Worm (Caenorhabditis elegans) whole organism, L4 larva: ENCODE data around the gene Y38E10A.34.

ENCODE experiments used
- D1046.2 ChIP-seq: fragments of 200-800 bp; sonication (Bioruptor generic); IDR thresholded peaks from 2 replicates; pipeline ENCODE4 v1.3.6; 2022; ENCODE audit warnings: missing genetic modification characterization, missing compliant biosample characterization
- F10B5.3 ChIP-seq: sonication (generic microtip); optimal IDR thresholded peaks from 2 replicates; lab custom pipeline; 2016; ENCODE audit warnings: mild to moderate bottlenecking, missing genetic modification characterization, missing compliant biosample characterization
- R02D3.7 ChIP-seq: fragments of 150-350 bp; sonication (generic microtip); optimal IDR thresholded peaks from 3 replicates; lab custom pipeline; 2014; ENCODE audit warnings: missing biosample characterization, missing genetic modification characterization
- T20F7.1 ChIP-seq: fragments of 200-800 bp; sonication (Bioruptor generic); optimal IDR thresholded peaks from 2 replicates; lab custom pipeline; 2018; ENCODE audit warnings: mild to moderate bottlenecking, missing genetic modification characterization, missing compliant biosample characterization
- T26A8.4 ChIP-seq: fragments of 200-800 bp; sonication (Bioruptor generic); IDR thresholded peaks from 2 replicates; pipeline ENCODE4 v1.3.6; 2022; ENCODE audit warnings: missing genetic modification characterization, missing compliant biosample characterization
- Y105C5A.15 ChIP-seq: fragments of 200-800 bp; sonication (Bioruptor generic); IDR thresholded peaks from 2 replicates; pipeline ENCODE4 v1.3.6; 2022; ENCODE audit warnings: missing genetic modification characterization, missing compliant biosample characterization
- ZK337.2 ChIP-seq: fragments of 200-800 bp; sonication (Bioruptor generic); IDR thresholded peaks from 2 replicates; pipeline ENCODE4 v1.3.6; 2022; ENCODE audit warnings: missing genetic modification reagents, missing genetic modification characterization, missing compliant biosample characterization
- aha-1 ChIP-seq: fragments of 150-350 bp; peaks from one replicate; lab custom pipeline; 2014; ENCODE audit warnings: missing biosample characterization, missing genetic modification characterization
- ceh-62 ChIP-seq: sonication (generic microtip); optimal IDR thresholded peaks from 2 replicates; lab custom pipeline; 2017; ENCODE audit warnings: missing biosample characterization, missing genetic modification characterization
- cey-2 ChIP-seq: sonication (generic microtip); optimal IDR thresholded peaks from 3 replicates; lab custom pipeline; 2017; ENCODE audit warnings: missing genetic modification characterization, mild to moderate bottlenecking, missing compliant biosample characterization, antibody characterized with exemption, borderline replicate concordance; ENCODE audit not compliant: insufficient read depth
- daf-12 ChIP-seq: fragments of 150-350 bp; optimal IDR thresholded peaks from 2 replicates; lab custom pipeline; 2014; ENCODE audit warnings: missing biosample characterization, missing genetic modification reagents, missing genetic modification characterization
- dpl-1 ChIP-seq: fragments of 150-350 bp; optimal IDR thresholded peaks from 2 replicates; lab custom pipeline; 2014; ENCODE audit warnings: missing biosample characterization, missing genetic modification reagents, missing genetic modification characterization
- dve-1 ChIP-seq: sonication (generic microtip); optimal IDR thresholded peaks from 2 replicates; lab custom pipeline; 2017; ENCODE audit warnings: antibody characterized with exemption, mild to moderate bottlenecking, missing genetic modification characterization, missing compliant biosample characterization; ENCODE audit not compliant: insufficient read depth
- fkh-10 ChIP-seq: fragments of 150-350 bp; optimal IDR thresholded peaks from 2 replicates; lab custom pipeline; 2014; ENCODE audit warnings: missing biosample characterization, missing genetic modification reagents, missing genetic modification characterization
- gei-8 ChIP-seq: fragments of 200-800 bp; sonication (Bioruptor generic); optimal IDR thresholded peaks from 2 replicates; lab custom pipeline; 2018; ENCODE audit warnings: mild to moderate bottlenecking, missing genetic modification characterization, missing compliant biosample characterization
- hif-1 ChIP-seq, 2 experiments: sonication (generic microtip); optimal IDR thresholded peaks; 2 replicates each; lab custom pipeline; 2016 to 2017; ENCODE audit warnings: missing compliant biosample characterization in 2 of 2, missing genetic modification characterization in 2 of 2, missing genetic modification reagents in 2 of 2, missing genotype in 2 of 2, mild to moderate bottlenecking in 1 of 2
- hlh-30 ChIP-seq: sonication (generic microtip); optimal IDR thresholded peaks from 2 replicates; lab custom pipeline; 2017; ENCODE audit warnings: antibody characterized with exemption, mild to moderate bottlenecking, missing genetic modification characterization, missing compliant biosample characterization; ENCODE audit not compliant: insufficient read depth
- lir-3 ChIP-seq: sonication (generic microtip); optimal IDR thresholded peaks from 2 replicates; lab custom pipeline; 2016; ENCODE audit warnings: mild to moderate bottlenecking, missing genetic modification characterization, missing compliant biosample characterization
- madf-5 ChIP-seq, 2 experiments: fragments of 200-800 bp; sonication (Bioruptor generic); IDR thresholded peaks; 2 replicates each; pipeline ENCODE4 v1.3.6; 2022; ENCODE audit warnings: missing compliant biosample characterization in 2 of 2, missing genetic modification characterization in 2 of 2
- madf-9 ChIP-seq: fragments of 200-800 bp; sonication (Bioruptor generic); conservative IDR thresholded peaks from 2 replicates; pipeline ENCODE4 v1.3.6; 2022; ENCODE audit warnings: missing genetic modification reagents, missing genetic modification characterization, missing compliant biosample characterization
- mep-1 ChIP-seq: fragments of 150-350 bp; sonication (generic microtip); optimal IDR thresholded peaks from 3 replicates; lab custom pipeline; 2014; ENCODE audit warnings: missing biosample characterization, missing genetic modification characterization
- nhr-11 ChIP-seq: fragments of 150-350 bp; optimal IDR thresholded peaks from 2 replicates; lab custom pipeline; 2014; ENCODE audit warnings: missing biosample characterization, missing genetic modification characterization
- nhr-28 ChIP-seq: fragments of 150-350 bp; optimal IDR thresholded peaks from 2 replicates; lab custom pipeline; 2014; ENCODE audit warnings: missing biosample characterization, missing genetic modification characterization
- nhr-48 ChIP-seq: sonication (generic microtip); optimal IDR thresholded peaks from 2 replicates; lab custom pipeline; 2016; ENCODE audit warnings: mild to moderate bottlenecking, missing genetic modification characterization, missing compliant biosample characterization
- nhr-76 ChIP-seq: fragments of 150-350 bp; optimal IDR thresholded peaks from 2 replicates; lab custom pipeline; 2014; ENCODE audit warnings: missing biosample characterization, missing genetic modification characterization
- nhr-77 ChIP-seq: fragments of 150-350 bp; optimal IDR thresholded peaks from 2 replicates; lab custom pipeline; 2014; ENCODE audit warnings: missing biosample characterization, missing genetic modification characterization
- pha-4 ChIP-seq, 2 experiments: fragments of 150-350 bp in 1 of 2; fragments of 200-800 bp in 1 of 2; sonication (Bioruptor generic) in 1 of 2; IDR thresholded peaks in 1 of 2; optimal IDR thresholded peaks in 1 of 2; 2 replicates each; pipeline versions ENCODE4 v1.3.6 to Lab custom; 2014 to 2022; ENCODE audit warnings: missing genetic modification characterization in 2 of 2, missing genetic modification reagents in 2 of 2, missing biosample characterization in 1 of 2, missing compliant biosample characterization in 1 of 2
- saeg-2 ChIP-seq: fragments of 200-800 bp; sonication (Bioruptor generic); IDR thresholded peaks from 2 replicates; pipeline ENCODE4 v1.3.6; 2022; ENCODE audit warnings: missing genetic modification reagents, missing genetic modification characterization, missing compliant biosample characterization
- set-16 ChIP-seq: fragments of 200-800 bp; sonication (Bioruptor generic); IDR thresholded peaks from 2 replicates; pipeline ENCODE4 v1.3.6; 2022; ENCODE audit warnings: missing genetic modification reagents, missing genetic modification characterization, missing compliant biosample characterization
- snpc-1.2 ChIP-seq: fragments of 200-800 bp; sonication (Bioruptor generic); IDR thresholded peaks from 2 replicates; pipeline ENCODE4 v1.3.6; 2022; ENCODE audit warnings: missing genetic modification reagents, missing genetic modification characterization, missing compliant biosample characterization
- snpc-4 ChIP-seq: fragments of 150-350 bp; optimal IDR thresholded peaks from 2 replicates; lab custom pipeline; 2014; ENCODE audit warnings: missing biosample characterization, missing genetic modification characterization
- spr-3 ChIP-seq: fragments of 200-800 bp; sonication (Bioruptor generic); optimal IDR thresholded peaks from 2 replicates; lab custom pipeline; 2018; ENCODE audit warnings: mild to moderate bottlenecking, missing genetic modification characterization, missing compliant biosample characterization
- unc-62 ChIP-seq, 3 experiments: fragments of 150-350 bp in 1 of 3; sonication (generic microtip); optimal IDR thresholded peaks in 2 of 3; peaks in 1 of 3; 1 replicate in 1 of 3; 2 replicates in 2 of 3; lab custom pipeline; 2014 to 2017; ENCODE audit warnings: missing biosample characterization in 3 of 3, missing genetic modification characterization in 3 of 3, missing genetic modification reagents in 3 of 3, missing genotype in 1 of 3
- vab-7 ChIP-seq: fragments of 200-800 bp; sonication (Bioruptor generic); IDR thresholded peaks from 2 replicates; pipeline ENCODE4 v1.3.6; 2022; ENCODE audit warnings: missing genetic modification reagents, missing genetic modification characterization, missing compliant biosample characterization
- zfp-2 ChIP-seq: sonication (generic microtip); optimal IDR thresholded peaks from 2 replicates; lab custom pipeline; 2016; ENCODE audit warnings: mild to moderate bottlenecking, missing genetic modification characterization, missing compliant biosample characterization
- zfp-3 ChIP-seq: fragments of 200-800 bp; sonication (Bioruptor generic); conservative IDR thresholded peaks from 2 replicates; pipeline ENCODE4 v1.3.6; 2022; ENCODE audit warnings: missing genetic modification reagents, missing genetic modification characterization, missing compliant biosample characterization
- zip-11 ChIP-seq: fragments of 200-800 bp; sonication (Bioruptor generic); IDR thresholded peaks from 2 replicates; pipeline ENCODE4 v1.3.6; 2022; ENCODE audit warnings: missing genetic modification characterization, missing compliant biosample characterization

The Y38E10A.34 gene

DNA sequence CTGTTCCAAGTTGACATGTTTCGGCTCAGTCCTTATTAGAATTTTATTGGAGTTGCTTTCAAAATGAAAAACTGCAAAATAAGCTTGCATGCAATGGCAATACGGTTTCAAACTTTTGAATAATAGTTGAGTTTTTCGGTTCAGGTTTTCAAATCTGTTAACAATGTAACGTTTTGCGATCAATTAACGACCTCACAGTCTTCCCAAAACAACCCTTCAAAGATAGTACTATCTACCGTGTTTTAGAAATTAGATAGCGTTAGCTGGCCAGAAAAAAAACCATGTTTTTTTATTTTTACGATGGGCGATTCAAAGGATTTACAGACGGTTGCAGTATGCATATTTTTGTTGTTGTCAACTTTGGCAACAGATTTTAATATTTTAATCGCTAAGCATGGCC, at the start of gene Y38E10A.34:
Gene Y38E10A.34, plus strand, starts transcription at position 301 of the 400 bp plus-strand sequence.
- TF ChIP-seq hif-1 (tag; optimal IDR thresholded peaks at IDR 0.05; lab: Kevin White, UChicago) (no peak), pha-4 (GFP tag; IDR thresholded peaks at IDR 0.05; lab: Robert Waterston, UW) (no peak), pha-4 (tag; optimal IDR thresholded peaks at IDR 0.05; lab: Kevin White, UChicago) (no peak), zip-11 (no peak), dve-1 (no peak), lir-3 (tag; lab: Kevin White, UChicago) (no peak), T20F7.1 (GFP tag; lab: Kevin White, UChicago) (no peak), set-16 (GFP tag; lab: Robert Waterston, UW) (no peak), cey-2 (no peak), saeg-2 (GFP tag; lab: Robert Waterston, UW) (no peak), dpl-1 (GFP tag; lab: Kevin White, UChicago) (no peak), nhr-11 (no peak), snpc-1.2 (GFP tag; lab: Robert Waterston, UW) (no peak), zfp-3 (GFP tag; lab: Robert Waterston, UW) (no peak)

DNA sequence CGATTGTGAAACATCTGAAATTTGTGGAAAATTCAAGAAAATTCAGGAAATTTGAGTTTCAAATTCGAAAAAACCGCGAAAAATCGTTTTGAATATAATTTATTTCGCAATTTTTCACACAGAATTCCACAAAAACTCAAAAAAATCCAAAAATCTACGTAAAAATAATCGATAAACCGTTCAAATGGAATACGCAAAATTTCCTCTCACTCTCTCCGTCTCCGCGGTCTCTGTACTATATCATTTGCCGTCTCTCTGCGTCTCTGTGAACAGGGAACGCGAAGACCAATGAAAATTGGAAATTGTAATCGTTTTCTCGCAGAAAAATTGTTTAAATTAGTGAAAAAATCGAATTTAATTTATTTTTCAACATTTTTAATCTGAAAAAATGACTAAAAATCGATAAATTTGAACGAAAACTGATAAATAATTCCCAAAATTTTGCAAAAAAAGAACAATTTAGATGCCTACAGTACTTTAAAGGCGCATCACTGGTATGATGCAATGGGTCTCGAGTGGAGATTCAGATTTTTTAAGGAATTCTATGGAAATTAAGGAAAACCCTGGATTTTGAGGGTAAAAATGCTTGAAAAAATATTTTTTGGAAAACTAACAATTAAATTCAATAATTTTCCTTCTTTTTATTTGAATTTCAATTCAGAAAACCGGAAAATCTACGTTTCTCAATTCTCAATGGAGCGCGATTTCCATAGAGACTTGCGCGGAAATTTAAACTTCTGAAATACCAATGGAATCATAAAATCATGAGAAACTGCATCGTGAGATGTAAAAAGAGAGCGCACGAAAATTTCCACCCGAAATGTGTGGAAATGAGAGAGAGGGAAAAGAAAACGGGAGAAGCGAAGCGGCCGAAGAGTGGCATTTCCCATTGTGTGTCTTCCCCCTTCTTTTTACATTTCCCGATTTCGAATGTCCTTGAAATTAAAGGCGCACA, 27.0 kb upstream of the Y38E10A.34 start, which contains the start of the genes ceh-100 and lips-15:
Gene ceh-100, minus strand, starts transcription at position 14 of the 955 bp plus-strand sequence.
Gene lips-15, plus strand, starts transcription at position 720 of the 955 bp plus-strand sequence.
- TF ChIP-seq mep-1 (tag; lab: Kevin White, UChicago) (no peak), hif-1 (tag; optimal IDR thresholded peaks at IDR 0.05; lab: Kevin White, UChicago) (peak in 1 of 2 experiments; percentile 47), D1046.2 (no peak), madf-5 (GFP tag; IDR thresholded peaks at IDR 0.05; lab: Robert Waterston, UW) (no peak), nhr-77 (tag; lab: Kevin White, UChicago) (no peak), T26A8.4 (GFP tag; lab: Robert Waterston, UW) (no peak), vab-7 (GFP tag; lab: Robert Waterston, UW) (no peak), unc-62 (GFP tag; optimal IDR thresholded peaks at IDR 0.05 in 1 of 2; lab: Kevin White, UChicago) (no peak), unc-62 (tag; optimal IDR thresholded peaks at IDR 0.05; lab: Kevin White, UChicago) (no peak), spr-3 (GFP tag; lab: Kevin White, UChicago) (no peak), aha-1 (tag; lab: Kevin White, UChicago) (peak; percentile 80), dpl-1 (GFP tag; lab: Kevin White, UChicago) (peak; percentile 39), zfp-3 (GFP tag; lab: Robert Waterston, UW) (no peak), snpc-4 (no peak), hlh-30 (tag; lab: Kevin White, UChicago) (peak; percentile 64), zfp-2 (tag; lab: Kevin White, UChicago) (no peak), dve-1 (no peak)

ce11 chrII:12606108-12606507, 24.9 kb upstream of the Y38E10A.34 start:
- TF ChIP-seq unc-62 (GFP tag; optimal IDR thresholded peaks at IDR 0.05 in 1 of 2; lab: Kevin White, UChicago) = peak in 1 of 2 experiments; percentile 96
- no peak for TF ChIP-seq unc-62 (tag; optimal IDR thresholded peaks at IDR 0.05; lab: Kevin White, UChicago)
- no peak for TF ChIP-seq nhr-76 (tag; lab: Kevin White, UChicago)
- TF ChIP-seq Y105C5A.15 (GFP tag; lab: Robert Waterston, UW) = 0 out of 2 replicates have a peak, but pooled peaks have one; percentile 19

- peak in 1 of 2 experiments; percentile 27 for TF ChIP-seq unc-62 (GFP tag; optimal IDR thresholded peaks at IDR 0.05 in 1 of 2; lab: Kevin White, UChicago)
- no peak for TF ChIP-seq unc-62 (tag; optimal IDR thresholded peaks at IDR 0.05; lab: Kevin White, UChicago)
- TF ChIP-seq Y105C5A.15 (GFP tag; lab: Robert Waterston, UW) = no peak
Observed at ce11 chrII:12606900-12607299, 24.1 kb upstream of the Y38E10A.34 start, which contains the start of gene Y38E10A.8. Gene Y38E10A.8 (plus strand): TSS chrII:12607200.

ce11 chrII:12608653-12609052, 22.3 kb upstream of the Y38E10A.34 start, which contains the start of gene Y38E10A.9:
Gene Y38E10A.9 (plus strand): TSS chrII:12608953.
- TF ChIP-seq daf-12 (tag; lab: Kevin White, UChicago) (no peak), ceh-62 (tag; lab: Kevin White, UChicago) (no peak), T26A8.4 (GFP tag; lab: Robert Waterston, UW) (no peak), fkh-10 (no peak), ZK337.2 (GFP tag; lab: Robert Waterston, UW) (no peak), gei-8 (GFP tag; lab: Kevin White, UChicago) (no peak), snpc-4 (no peak), F10B5.3 (no peak), cey-2 (no peak), nhr-28 (tag; lab: Kevin White, UChicago) (no peak), lir-3 (tag; lab: Kevin White, UChicago) (no peak), R02D3.7 (tag; lab: Kevin White, UChicago) (no peak), saeg-2 (GFP tag; lab: Robert Waterston, UW) (no peak), nhr-77 (tag; lab: Kevin White, UChicago) (no peak), madf-9 (GFP tag; lab: Robert Waterston, UW) (no peak), nhr-48 (tag; lab: Kevin White, UChicago) (no peak), dpl-1 (GFP tag; lab: Kevin White, UChicago) (no peak)
